Fruit fly (Drosophila melanogaster) whole organism, embryonic: ENCODE data around the gene CG4953.

Source experiments
- CG10654 ChIP-seq: fragments of 200-800 bp; sonication (Bioruptor generic); optimal IDR thresholded peaks from 2 replicates; lab custom pipeline; 2016; ENCODE audit warnings: missing biosample characterization, missing genetic modification characterization
- CG10959 ChIP-seq: fragments of 200-800 bp; sonication (Bioruptor generic); IDR thresholded peaks from 2 replicates; pipeline ENCODE4 v1.3.6; 2022; ENCODE audit warnings: missing biosample characterization, missing genetic modification characterization
- CG11093 ChIP-seq: fragments of 200-800 bp; sonication (Bioruptor generic); IDR thresholded peaks from 3 replicates; pipeline ENCODE4 v1.3.6; 2022; ENCODE audit warnings: missing biosample characterization, missing genetic modification characterization
- CG11504 ChIP-seq: fragments of 200-800 bp; sonication (Bioruptor generic); optimal IDR thresholded peaks from 3 replicates; lab custom pipeline; 2019; ENCODE audit warnings: missing biosample characterization, mild to moderate bottlenecking, missing genetic modification characterization, moderate library complexity
- CG13424 ChIP-seq: fragments of 200-800 bp; sonication (Bioruptor generic); optimal IDR thresholded peaks from 2 replicates; lab custom pipeline; 2019; ENCODE audit warnings: missing biosample characterization, mild to moderate bottlenecking, missing genetic modification characterization, moderate library complexity
- CG13624 ChIP-seq: fragments of 200-800 bp; sonication (Bioruptor generic); optimal IDR thresholded peaks from 2 replicates; lab custom pipeline; 2016; ENCODE audit warnings: missing biosample characterization, missing genetic modification characterization
- CG13775 ChIP-seq: fragments of 200-800 bp; sonication (Bioruptor generic); optimal IDR thresholded peaks from 3 replicates; lab custom pipeline; 2017; ENCODE audit warnings: missing biosample characterization, mild to moderate bottlenecking, missing genetic modification characterization
- CG14667 ChIP-seq: fragments of 200-800 bp; sonication (Bioruptor generic); IDR thresholded peaks from 2 replicates; pipeline ENCODE4 v1.3.6; 2022; ENCODE audit warnings: missing biosample characterization, missing genetic modification characterization
- CG15073 ChIP-seq: fragments of 200-800 bp; sonication (Bioruptor generic); optimal IDR thresholded peaks from 2 replicates; lab custom pipeline; 2016; ENCODE audit warnings: missing biosample characterization, missing genetic modification characterization
- CG1603 ChIP-seq: fragments of 200-800 bp; sonication (Bioruptor generic); optimal IDR thresholded peaks from 2 replicates; lab custom pipeline; 2019; ENCODE audit warnings: missing biosample characterization, mild to moderate bottlenecking, missing genetic modification characterization, moderate library complexity
- CG17328 ChIP-seq: fragments of 200-800 bp; sonication (Bioruptor generic); IDR thresholded peaks from 2 replicates; pipeline ENCODE4 v1.3.6; 2022; ENCODE audit warnings: missing biosample characterization, missing genetic modification characterization
- CG18599 ChIP-seq: fragments of 200-800 bp; sonication (Bioruptor generic); optimal IDR thresholded peaks from 3 replicates; lab custom pipeline; 2017; ENCODE audit warnings: missing biosample characterization, missing genetic modification characterization, mild to moderate bottlenecking, moderate library complexity, missing genetic modification reagents
- CG2120 ChIP-seq: fragments of 200-800 bp; sonication (Bioruptor generic); optimal IDR thresholded peaks from 3 replicates; lab custom pipeline; 2016; ENCODE audit warnings: missing biosample characterization, missing genetic modification characterization
- CG30020 ChIP-seq: fragments of 200-800 bp; optimal IDR thresholded peaks from 2 replicates; lab custom pipeline; 2019; ENCODE audit warnings: missing biosample characterization, mild to moderate bottlenecking, missing genetic modification characterization, moderate library complexity
- CG30403 ChIP-seq: fragments of 200-800 bp; sonication (Bioruptor generic); optimal IDR thresholded peaks from 3 replicates; lab custom pipeline; 2016; ENCODE audit warnings: missing biosample characterization, missing genetic modification characterization
- CG31365 ChIP-seq: fragments of 200-800 bp; sonication (Bioruptor generic); optimal IDR thresholded peaks from 2 replicates; lab custom pipeline; 2018; ENCODE audit warnings: missing biosample characterization, mild to moderate bottlenecking, missing genetic modification characterization
- CG31388 ChIP-seq: fragments of 200-800 bp; sonication (Bioruptor generic); optimal IDR thresholded peaks from 2 replicates; lab custom pipeline; 2016; ENCODE audit warnings: missing biosample characterization, missing genetic modification characterization
- CG34224 ChIP-seq: fragments of 200-800 bp; sonication (Bioruptor generic); IDR thresholded peaks from 3 replicates; pipeline ENCODE4 v1.3.6; 2022; ENCODE audit warnings: missing biosample characterization, missing genetic modification characterization; ENCODE audit not compliant: partially characterized antibody
- CG4617 ChIP-seq: fragments of 200-800 bp; sonication (Bioruptor generic); optimal IDR thresholded peaks from 3 replicates; lab custom pipeline; 2016; ENCODE audit warnings: missing biosample characterization, missing genetic modification characterization, borderline replicate concordance
- CG7357 ChIP-seq: fragments of 200-800 bp; sonication (Bioruptor generic); IDR thresholded peaks from 3 replicates; pipeline ENCODE4 v1.3.6; 2022; ENCODE audit warnings: missing biosample characterization, missing genetic modification characterization
- CG7786 ChIP-seq: fragments of 200-800 bp; sonication (Bioruptor generic); optimal IDR thresholded peaks from 2 replicates; lab custom pipeline; 2016; ENCODE audit warnings: missing biosample characterization, missing genetic modification characterization
- CG7928 ChIP-seq: fragments of 200-800 bp; sonication (Bioruptor generic); optimal IDR thresholded peaks from 2 replicates; lab custom pipeline; 2017; ENCODE audit warnings: missing biosample characterization, mild to moderate bottlenecking, missing genetic modification characterization
- CG8765 ChIP-seq: fragments of 200-800 bp; sonication (Bioruptor generic); IDR thresholded peaks from 2 replicates; pipeline ENCODE4 v1.3.6; 2022; ENCODE audit warnings: missing biosample characterization, missing genetic modification characterization
- Dref ChIP-seq: fragments of 200-800 bp; sonication (Bioruptor generic); IDR thresholded peaks from 2 replicates; pipeline ENCODE4 v1.3.6; 2022; ENCODE audit warnings: missing biosample characterization, missing genetic modification characterization
- HLH4C ChIP-seq: fragments of 200-800 bp; sonication (Bioruptor generic); IDR thresholded peaks from 3 replicates; pipeline ENCODE4 v1.3.6; 2022; ENCODE audit warnings: missing biosample characterization, missing genetic modification characterization; ENCODE audit not compliant: partially characterized antibody
- HLHmδ ChIP-seq: fragments of 200-800 bp; sonication (Bioruptor generic); optimal IDR thresholded peaks from 2 replicates; lab custom pipeline; 2018; ENCODE audit warnings: missing biosample characterization, mild to moderate bottlenecking, missing genetic modification characterization, moderate library complexity
- MESR4 ChIP-seq: fragments of 200-800 bp; sonication (Bioruptor generic); optimal IDR thresholded peaks from 2 replicates; lab custom pipeline; 2018; ENCODE audit warnings: missing biosample characterization, mild to moderate bottlenecking, missing genetic modification characterization, moderate library complexity
- Meics ChIP-seq: fragments of 200-800 bp; sonication (Bioruptor generic); optimal IDR thresholded peaks from 2 replicates; lab custom pipeline; 2017; ENCODE audit warnings: missing biosample characterization, mild to moderate bottlenecking, missing genetic modification characterization
- NK7.1 ChIP-seq: fragments of 200-800 bp; sonication (Bioruptor generic); optimal IDR thresholded peaks from 3 replicates; lab custom pipeline; 2016; ENCODE audit warnings: missing biosample characterization, missing genetic modification characterization
- Opbp ChIP-seq: fragments of 200-800 bp; sonication (Bioruptor generic); IDR thresholded peaks from 3 replicates; pipeline ENCODE4 v1.3.6; 2022; ENCODE audit warnings: missing biosample characterization, missing genetic modification characterization; ENCODE audit not compliant: partially characterized antibody
- Optix ChIP-seq: fragments of 200-800 bp; sonication (Bioruptor generic); IDR thresholded peaks from 3 replicates; pipeline ENCODE4 v1.3.6; 2022; ENCODE audit warnings: missing biosample characterization, missing genetic modification characterization
- Ravus ChIP-seq: fragments of 200-800 bp; sonication (Bioruptor generic); IDR thresholded peaks from 2 replicates; pipeline ENCODE4 v1.3.6; 2022; ENCODE audit warnings: missing biosample characterization, missing genetic modification characterization
- Side ChIP-seq: fragments of 200-800 bp; sonication (Bioruptor generic); optimal IDR thresholded peaks from 2 replicates; lab custom pipeline; 2016; ENCODE audit warnings: missing biosample characterization, missing genetic modification characterization
- al ChIP-seq: fragments of 200-800 bp; sonication (Bioruptor generic); IDR thresholded peaks from 2 replicates; pipeline ENCODE4 v1.3.6; 2022; ENCODE audit warnings: missing biosample characterization, missing genetic modification characterization
- br ChIP-seq: fragments of >200 bp; optimal IDR thresholded peaks from 2 replicates; lab custom pipeline; 2017
- caup ChIP-seq: fragments of 200-800 bp; sonication (Bioruptor generic); optimal IDR thresholded peaks from 3 replicates; lab custom pipeline; 2017; ENCODE audit warnings: missing biosample characterization, mild to moderate bottlenecking, missing genetic modification characterization, moderate library complexity; ENCODE audit not compliant: severe bottlenecking
- dimm ChIP-seq: fragments of 200-800 bp; sonication (Bioruptor generic); IDR thresholded peaks from 2 replicates; pipeline ENCODE4 v1.3.6; 2022; ENCODE audit warnings: missing biosample characterization, missing genetic modification characterization
- fru ChIP-seq: fragments of >200 bp; optimal IDR thresholded peaks from 2 replicates; lab custom pipeline; 2017
- grn ChIP-seq: fragments of 200-800 bp; sonication (Bioruptor generic); optimal IDR thresholded peaks from 3 replicates; lab custom pipeline; 2017; ENCODE audit warnings: missing biosample characterization, missing genetic modification characterization
- kah ChIP-seq: fragments of 200-800 bp; sonication (Bioruptor generic); optimal IDR thresholded peaks from 2 replicates; lab custom pipeline; 2018; ENCODE audit warnings: missing biosample characterization, mild to moderate bottlenecking, missing genetic modification characterization
- pfk ChIP-seq: fragments of 200-800 bp; sonication (Bioruptor generic); optimal IDR thresholded peaks from 2 replicates; lab custom pipeline; 2018; ENCODE audit warnings: missing biosample characterization, mild to moderate bottlenecking, missing genetic modification characterization, moderate library complexity
- pzg ChIP-seq: fragments of 200-800 bp; sonication (Bioruptor generic); optimal IDR thresholded peaks from 3 replicates; lab custom pipeline; 2018; ENCODE audit warnings: missing biosample characterization, mild to moderate bottlenecking, missing genetic modification characterization, moderate library complexity
- ro ChIP-seq: fragments of 200-800 bp; sonication (Bioruptor generic); IDR thresholded peaks from 2 replicates; pipeline ENCODE4 v1.3.6; 2022; ENCODE audit warnings: missing biosample characterization, missing genetic modification characterization
- sd ChIP-seq: fragments of 200-800 bp; sonication (Bioruptor generic); optimal IDR thresholded peaks from 3 replicates; lab custom pipeline; 2018; ENCODE audit warnings: missing biosample characterization, mild to moderate bottlenecking, missing genetic modification characterization, moderate library complexity
- seq ChIP-seq: fragments of 200-800 bp; sonication (Bioruptor generic); IDR thresholded peaks from 2 replicates; pipeline ENCODE4 v1.3.6; 2022; ENCODE audit warnings: missing biosample characterization, missing genetic modification characterization
- sim ChIP-seq: fragments of 200-800 bp; sonication (Bioruptor generic); IDR thresholded peaks from 2 replicates; pipeline ENCODE4 v1.3.6; 2022; ENCODE audit warnings: missing biosample characterization, missing genetic modification characterization
- sima ChIP-seq: fragments of 200-800 bp; sonication (Bioruptor generic); optimal IDR thresholded peaks from 2 replicates; lab custom pipeline; 2016; ENCODE audit warnings: missing biosample characterization, missing genetic modification characterization
- ssp ChIP-seq: fragments of 200-800 bp; sonication (Bioruptor generic); IDR thresholded peaks from 2 replicates; pipeline ENCODE4 v1.3.6; 2022; ENCODE audit warnings: missing biosample characterization, missing genetic modification characterization
- tgo ChIP-seq: fragments of 200-800 bp; sonication (Bioruptor generic); IDR thresholded peaks from 3 replicates; pipeline ENCODE4 v1.3.6; 2022; ENCODE audit warnings: missing biosample characterization, missing genetic modification characterization
- tll ChIP-seq, 2 experiments: fragments of 200-800 bp in 1 of 2; fragments of >200 bp in 1 of 2; sonication (Bioruptor generic) in 1 of 2; optimal IDR thresholded peaks; 2 replicates each; lab custom pipeline; 2017 to 2019; ENCODE audit warnings: missing biosample characterization in 2 of 2, missing genetic modification characterization in 2 of 2, mild to moderate bottlenecking in 1 of 2, moderate library complexity in 1 of 2
- tna ChIP-seq: fragments of 200-800 bp; sonication (Bioruptor generic); IDR thresholded peaks from 2 replicates; pipeline ENCODE4 v1.3.6; 2022; ENCODE audit warnings: missing biosample characterization, missing genetic modification characterization; ENCODE audit not compliant: partially characterized antibody

CG4953 gene

dm6 chr2L:10231092-10231494 lies 35.4 kb upstream of the CG4953 start (continued):
- TF ChIP-seq CG13624 (no peak), Meics (GFP tag; lab: Kevin White, UChicago) (peak; percentile 44), CG4617 (GFP tag; lab: Kevin White, UChicago) (peak; percentile 47), CG8765 (GFP tag; lab: Robert Waterston, UW) (no peak), seq (GFP tag; lab: Robert Waterston, UW) (no peak), Optix (GFP tag; lab: Robert Waterston, UW) (no peak), HLH4C (GFP tag; lab: Robert Waterston, UW) (no peak), CG10654 (GFP tag; lab: Kevin White, UChicago) (no peak), NK7.1 (GFP tag; lab: Kevin White, UChicago) (no peak), Ravus (GFP tag; lab: Robert Waterston, UW) (no peak), Opbp (GFP tag; lab: Robert Waterston, UW) (no peak), caup (GFP tag; lab: Kevin White, UChicago) (no peak)

DNA sequence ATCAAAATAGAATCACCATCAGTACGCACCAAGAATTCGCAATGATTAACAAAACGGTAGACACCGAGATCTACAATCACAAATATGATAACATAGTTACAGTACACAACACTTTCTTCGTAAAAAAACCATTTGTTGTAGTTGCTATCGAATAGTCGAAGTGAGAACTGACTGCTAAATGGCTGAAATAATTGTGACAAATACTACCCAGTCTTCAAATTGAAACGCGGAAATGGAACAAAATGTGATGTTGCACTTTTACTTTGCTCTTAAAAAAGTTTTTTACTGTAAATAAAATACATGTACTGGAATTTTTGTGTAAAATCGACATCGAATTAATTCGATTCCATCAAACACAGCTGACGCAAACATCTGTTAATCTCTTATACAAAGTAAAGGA lies 35.0 kb upstream of the CG4953 start, which contains the start of gene ova:
Gene ova (minus strand): TSS at position 183 of the 400 bp plus-strand sequence.
- TF ChIP-seq CG10959 (no peak), pzg (GFP tag; lab: Kevin White, UChicago) (peak; percentile 26), CG7786 (GFP tag; lab: Kevin White, UChicago) (no peak), al (GFP tag; lab: Robert Waterston, UW) (no peak), Dref (GFP tag; lab: Robert Waterston, UW) (peak; percentile 55), sima (no peak), ro (no peak), CG11093 (GFP tag; lab: Robert Waterston, UW) (no peak), fru (no peak), CG11504 (tag; lab: Kevin White, UChicago) (no peak), sim (GFP tag; lab: Robert Waterston, UW) (no peak), CG30020 (tag; lab: Kevin White, UChicago) (peak; percentile 96), CG30403 (GFP tag; lab: Kevin White, UChicago) (no peak), CG2120 (GFP tag; lab: Kevin White, UChicago) (no peak), kah (no peak), CG7357 (peak; percentile 48; the same call in 1 of the 3 replicates), CG1603 (peak; percentile 99), CG13424 (no peak), ssp (GFP tag; lab: Robert Waterston, UW) (peak; percentile 89), tll (GFP tag; optimal IDR thresholded peaks at IDR 0.05; lab: Kevin White, UChicago) (no peak), grn (GFP tag; lab: Kevin White, UChicago) (peak; percentile 5), HLHmδ (GFP tag; lab: Kevin White, UChicago) (no peak), CG34224 (GFP tag; lab: Robert Waterston, UW) (0 out of 3 replicates have a peak, but pooled peaks have one; percentile 11), br (lab: Kevin White, UChicago) (no peak), CG31365 (tag; lab: Kevin White, UChicago) (no peak), MESR4 (peak; percentile 67), CG14667 (peak; percentile 20; the same call in 1 of the 2 replicates), CG17328 (GFP tag; lab: Robert Waterston, UW) (no peak), CG7928 (GFP tag; lab: Kevin White, UChicago) (no peak), tna (GFP tag; lab: Robert Waterston, UW) (no peak), Side (GFP tag; lab: Kevin White, UChicago) (no peak), CG13775 (GFP tag; lab: Kevin White, UChicago) (no peak), tgo (GFP tag; lab: Robert Waterston, UW) (no peak), dimm (GFP tag; lab: Robert Waterston, UW) (no peak), CG18599 (GFP tag; lab: Kevin White, UChicago) (no peak), CG31388 (GFP tag; lab: Kevin White, UChicago) (no peak), CG15073 (GFP tag; lab: Kevin White, UChicago) (no peak), pfk (peak; percentile 89), sd (tag; lab: Kevin White, UChicago) (peak; percentile 12)
